Worm (Caenorhabditis elegans) whole organism, L4 larva: ENCODE data around the gene pwp-1.

Experiments
- D1046.2 ChIP-seq: fragments of 200-800 bp; sonication (Bioruptor generic); IDR thresholded peaks from 2 replicates; pipeline ENCODE4 v1.3.6; 2022; ENCODE audit warnings: missing genetic modification characterization, missing compliant biosample characterization
- F10B5.3 ChIP-seq: sonication (generic microtip); optimal IDR thresholded peaks from 2 replicates; lab custom pipeline; 2016; ENCODE audit warnings: mild to moderate bottlenecking, missing genetic modification characterization, missing compliant biosample characterization
- F37D6.2 ChIP-seq: sonication (generic microtip); optimal IDR thresholded peaks from 2 replicates; lab custom pipeline; 2016; ENCODE audit warnings: mild to moderate bottlenecking, missing genetic modification characterization, missing compliant biosample characterization
- R02D3.7 ChIP-seq: fragments of 150-350 bp; sonication (generic microtip); optimal IDR thresholded peaks from 3 replicates; lab custom pipeline; 2014; ENCODE audit warnings: missing biosample characterization, missing genetic modification characterization
- T26A8.4 ChIP-seq: fragments of 200-800 bp; sonication (Bioruptor generic); IDR thresholded peaks from 2 replicates; pipeline ENCODE4 v1.3.6; 2022; ENCODE audit warnings: missing genetic modification characterization, missing compliant biosample characterization
- Y105C5A.15 ChIP-seq: fragments of 200-800 bp; sonication (Bioruptor generic); IDR thresholded peaks from 2 replicates; pipeline ENCODE4 v1.3.6; 2022; ENCODE audit warnings: missing genetic modification characterization, missing compliant biosample characterization
- Y48G9A.11 ChIP-seq: fragments of 200-800 bp; sonication (Bioruptor generic); IDR thresholded peaks from 2 replicates; pipeline ENCODE4 v1.3.6; 2022; ENCODE audit warnings: missing genetic modification reagents, missing genetic modification characterization, missing compliant biosample characterization
- Y5F2A.4 ChIP-seq: fragments of 200-800 bp; sonication (Bioruptor generic); optimal IDR thresholded peaks from 2 replicates; lab custom pipeline; 2018; ENCODE audit warnings: mild to moderate bottlenecking, missing genetic modification characterization, missing compliant biosample characterization
- Y75B8A.6 ChIP-seq: fragments of 200-800 bp; sonication (Bioruptor generic); IDR thresholded peaks from 2 replicates; pipeline ENCODE4 v1.3.6; 2022; ENCODE audit warnings: missing genetic modification reagents, missing genetic modification characterization, missing compliant biosample characterization
- ZK546.5 ChIP-seq, 2 experiments: sonication (generic microtip); optimal IDR thresholded peaks; 2 replicates each; lab custom pipeline; 2017; ENCODE audit warnings: missing biosample characterization in 2 of 2, missing genetic modification characterization in 2 of 2
- aly-2 ChIP-seq: sonication (generic microtip); optimal IDR thresholded peaks from 2 replicates; lab custom pipeline; 2018; ENCODE audit warnings: missing biosample characterization, missing genetic modification characterization
- ama-1 ChIP-seq: fragments of 150-350 bp; optimal IDR thresholded peaks from 2 replicates; lab custom pipeline; 2014; ENCODE audit warnings: inconsistent platforms, mixed read lengths
- ceh-28 ChIP-seq: fragments of 150-350 bp; optimal IDR thresholded peaks from 2 replicates; lab custom pipeline; 2014; ENCODE audit warnings: missing biosample characterization, missing genetic modification reagents, missing genetic modification characterization
- ceh-44 ChIP-seq: fragments of 200-800 bp; sonication (Bioruptor generic); IDR thresholded peaks from 2 replicates; pipeline ENCODE4 v1.3.6; 2022; ENCODE audit warnings: missing genetic modification reagents, missing genetic modification characterization, missing compliant biosample characterization
- ces-1 ChIP-seq: fragments of 150-350 bp; sonication (generic microtip); optimal IDR thresholded peaks from 4 replicates; lab custom pipeline; 2014; ENCODE audit warnings: missing biosample characterization, missing genetic modification reagents, missing genetic modification characterization
- ctbp-1 ChIP-seq: fragments of 200-800 bp; sonication (Bioruptor generic); IDR thresholded peaks from 2 replicates; pipeline ENCODE4 v1.3.6; 2022; ENCODE audit warnings: missing genetic modification reagents, missing genetic modification characterization, missing compliant biosample characterization
- daf-12 ChIP-seq: fragments of 150-350 bp; optimal IDR thresholded peaks from 2 replicates; lab custom pipeline; 2014; ENCODE audit warnings: missing biosample characterization, missing genetic modification reagents, missing genetic modification characterization
- daf-19 ChIP-seq: fragments of 200-800 bp; sonication (Bioruptor generic); conservative IDR thresholded peaks from 2 replicates; pipeline ENCODE4 v1.3.6; 2022; ENCODE audit warnings: missing genetic modification characterization, missing compliant biosample characterization
- dmd-6 ChIP-seq: fragments of 200-800 bp; sonication (Bioruptor generic); IDR thresholded peaks from 2 replicates; pipeline ENCODE4 v1.3.6; 2022; ENCODE audit warnings: missing genetic modification reagents, missing genetic modification characterization, missing compliant biosample characterization
- dpl-1 ChIP-seq: fragments of 150-350 bp; optimal IDR thresholded peaks from 2 replicates; lab custom pipeline; 2014; ENCODE audit warnings: missing biosample characterization, missing genetic modification reagents, missing genetic modification characterization
- duxl-1 ChIP-seq: sonication (generic microtip); optimal IDR thresholded peaks from 2 replicates; lab custom pipeline; 2016; ENCODE audit warnings: mild to moderate bottlenecking, missing genetic modification characterization, moderate library complexity, missing compliant biosample characterization; ENCODE audit not compliant: poor library complexity
- dve-1 ChIP-seq: sonication (generic microtip); optimal IDR thresholded peaks from 2 replicates; lab custom pipeline; 2017; ENCODE audit warnings: antibody characterized with exemption, mild to moderate bottlenecking, missing genetic modification characterization, missing compliant biosample characterization; ENCODE audit not compliant: insufficient read depth
- egl-27 ChIP-seq: sonication (generic microtip); optimal IDR thresholded peaks from 3 replicates; lab custom pipeline; 2017; ENCODE audit warnings: missing biosample characterization, missing genetic modification reagents, missing genetic modification characterization
- gei-8 ChIP-seq: fragments of 200-800 bp; sonication (Bioruptor generic); optimal IDR thresholded peaks from 2 replicates; lab custom pipeline; 2018; ENCODE audit warnings: mild to moderate bottlenecking, missing genetic modification characterization, missing compliant biosample characterization
- hlh-30 ChIP-seq: sonication (generic microtip); optimal IDR thresholded peaks from 2 replicates; lab custom pipeline; 2017; ENCODE audit warnings: antibody characterized with exemption, mild to moderate bottlenecking, missing genetic modification characterization, missing compliant biosample characterization; ENCODE audit not compliant: insufficient read depth
- jun-1 ChIP-seq: fragments of 150-350 bp; optimal IDR thresholded peaks from 2 replicates; lab custom pipeline; 2014; ENCODE audit warnings: missing biosample characterization, missing genetic modification reagents, missing genetic modification characterization
- lim-7 ChIP-seq: fragments of 200-800 bp; sonication (Bioruptor generic); IDR thresholded peaks from 2 replicates; pipeline ENCODE4 v1.3.6; 2022; ENCODE audit warnings: missing genetic modification characterization, missing compliant biosample characterization
- lin-13 ChIP-seq: fragments of 150-350 bp; optimal IDR thresholded peaks from 2 replicates; lab custom pipeline; 2014; ENCODE audit warnings: missing biosample characterization, missing genetic modification reagents, missing genetic modification characterization
- lin-15B ChIP-seq: fragments of 150-350 bp; sonication (generic microtip); optimal IDR thresholded peaks from 3 replicates; lab custom pipeline; 2014; ENCODE audit warnings: missing biosample characterization, missing genetic modification characterization
- lin-29 ChIP-seq: fragments of 200-800 bp; sonication (Bioruptor generic); IDR thresholded peaks from 2 replicates; pipeline ENCODE4 v1.3.6; 2022; ENCODE audit warnings: missing genetic modification reagents, missing genetic modification characterization, missing compliant biosample characterization
- lin-38 ChIP-seq: fragments of 200-800 bp; sonication (Bioruptor generic); IDR thresholded peaks from 2 replicates; pipeline ENCODE4 v1.3.6; 2022; ENCODE audit warnings: missing genetic modification reagents, missing genetic modification characterization, missing compliant biosample characterization
- lir-3 ChIP-seq: sonication (generic microtip); optimal IDR thresholded peaks from 2 replicates; lab custom pipeline; 2016; ENCODE audit warnings: mild to moderate bottlenecking, missing genetic modification characterization, missing compliant biosample characterization
- lsy-2 ChIP-seq, 2 experiments: fragments of 150-350 bp in 1 of 2; sonication (generic microtip) in 1 of 2; optimal IDR thresholded peaks; 2 replicates each; lab custom pipeline; 2014 to 2017; ENCODE audit warnings: missing biosample characterization in 2 of 2, missing genetic modification characterization in 2 of 2
- madf-5 ChIP-seq, 2 experiments: fragments of 200-800 bp; sonication (Bioruptor generic); IDR thresholded peaks; 2 replicates each; pipeline ENCODE4 v1.3.6; 2022; ENCODE audit warnings: missing compliant biosample characterization in 2 of 2, missing genetic modification characterization in 2 of 2
- madf-9 ChIP-seq: fragments of 200-800 bp; sonication (Bioruptor generic); conservative IDR thresholded peaks from 2 replicates; pipeline ENCODE4 v1.3.6; 2022; ENCODE audit warnings: missing genetic modification reagents, missing genetic modification characterization, missing compliant biosample characterization
- mep-1 ChIP-seq: fragments of 150-350 bp; sonication (generic microtip); optimal IDR thresholded peaks from 3 replicates; lab custom pipeline; 2014; ENCODE audit warnings: missing biosample characterization, missing genetic modification characterization
- mxl-3 ChIP-seq: fragments of 200-800 bp; sonication (Bioruptor generic); optimal IDR thresholded peaks from 2 replicates; lab custom pipeline; 2018; ENCODE audit warnings: mild to moderate bottlenecking, missing genetic modification characterization, missing compliant biosample characterization
- nhr-111 ChIP-seq: fragments of 200-800 bp; sonication (Bioruptor generic); optimal IDR thresholded peaks from 2 replicates; lab custom pipeline; 2018; ENCODE audit warnings: mild to moderate bottlenecking, missing genetic modification characterization, missing compliant biosample characterization
- nhr-28 ChIP-seq: fragments of 150-350 bp; optimal IDR thresholded peaks from 2 replicates; lab custom pipeline; 2014; ENCODE audit warnings: missing biosample characterization, missing genetic modification characterization
- nhr-41 ChIP-seq: fragments of 200-800 bp; sonication (Bioruptor generic); IDR thresholded peaks from 2 replicates; pipeline ENCODE4 v1.3.6; 2022; ENCODE audit warnings: missing genetic modification reagents, missing genetic modification characterization, missing compliant biosample characterization
- nhr-76 ChIP-seq: fragments of 150-350 bp; optimal IDR thresholded peaks from 2 replicates; lab custom pipeline; 2014; ENCODE audit warnings: missing biosample characterization, missing genetic modification characterization
- saeg-2 ChIP-seq: fragments of 200-800 bp; sonication (Bioruptor generic); IDR thresholded peaks from 2 replicates; pipeline ENCODE4 v1.3.6; 2022; ENCODE audit warnings: missing genetic modification reagents, missing genetic modification characterization, missing compliant biosample characterization
- set-16 ChIP-seq: fragments of 200-800 bp; sonication (Bioruptor generic); IDR thresholded peaks from 2 replicates; pipeline ENCODE4 v1.3.6; 2022; ENCODE audit warnings: missing genetic modification reagents, missing genetic modification characterization, missing compliant biosample characterization
- snpc-1.2 ChIP-seq: fragments of 200-800 bp; sonication (Bioruptor generic); IDR thresholded peaks from 2 replicates; pipeline ENCODE4 v1.3.6; 2022; ENCODE audit warnings: missing genetic modification reagents, missing genetic modification characterization, missing compliant biosample characterization
- snpc-4 ChIP-seq: fragments of 150-350 bp; optimal IDR thresholded peaks from 2 replicates; lab custom pipeline; 2014; ENCODE audit warnings: missing biosample characterization, missing genetic modification characterization
- tra-1 ChIP-seq: fragments of 200-800 bp; sonication (Bioruptor generic); IDR thresholded peaks from 2 replicates; pipeline ENCODE4 v1.3.6; 2022; ENCODE audit warnings: missing genetic modification reagents, missing genetic modification characterization, missing compliant biosample characterization
- vab-7 ChIP-seq: fragments of 200-800 bp; sonication (Bioruptor generic); IDR thresholded peaks from 2 replicates; pipeline ENCODE4 v1.3.6; 2022; ENCODE audit warnings: missing genetic modification reagents, missing genetic modification characterization, missing compliant biosample characterization
- zag-1 ChIP-seq: fragments of 150-350 bp; optimal IDR thresholded peaks from 2 replicates; lab custom pipeline; 2014; ENCODE audit warnings: missing biosample characterization, missing genetic modification characterization
- zfp-2 ChIP-seq: sonication (generic microtip); optimal IDR thresholded peaks from 2 replicates; lab custom pipeline; 2016; ENCODE audit warnings: mild to moderate bottlenecking, missing genetic modification characterization, missing compliant biosample characterization
- zip-2 ChIP-seq: fragments of 150-350 bp; optimal IDR thresholded peaks from 2 replicates; lab custom pipeline; 2014; ENCODE audit warnings: missing biosample characterization, missing genetic modification characterization

Gene pwp-1

DNA sequence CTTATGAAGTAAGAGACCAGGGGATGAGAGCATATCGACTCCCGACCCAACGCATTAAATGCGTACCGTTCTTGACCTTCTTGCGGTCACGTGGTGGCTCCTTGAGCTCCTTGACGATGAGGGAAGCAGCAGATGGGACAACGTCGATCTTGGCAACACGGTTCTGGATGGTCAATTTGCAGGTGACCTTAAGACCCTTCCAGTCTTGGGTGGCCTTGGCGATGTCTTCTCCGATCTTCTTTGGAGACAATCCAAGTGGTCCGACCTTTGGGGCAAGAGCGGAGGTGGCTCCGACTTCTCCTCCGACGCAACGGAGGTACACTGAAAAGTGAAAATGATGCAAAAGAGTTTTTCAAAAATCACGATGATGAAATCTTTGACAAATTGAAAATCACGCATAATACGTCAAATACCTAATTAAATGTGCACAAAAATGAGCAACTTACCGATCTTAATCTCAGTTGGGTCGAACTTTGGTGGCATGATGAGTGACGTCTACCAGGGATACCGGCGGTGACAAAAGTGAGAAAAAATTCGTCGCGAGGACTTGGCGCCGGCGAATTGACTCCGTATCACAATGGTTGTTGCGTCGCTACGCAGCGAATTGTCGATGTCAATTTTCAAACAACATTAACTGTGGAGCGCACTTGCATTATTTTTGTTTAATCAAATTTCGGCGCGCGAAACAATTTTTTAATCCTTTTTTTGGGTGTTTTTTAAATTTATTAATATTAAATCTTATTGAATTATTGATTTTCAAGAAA is 3.9 kb upstream of the pwp-1 start, which contains the start of gene rpl-12 (continued):
- TF ChIP-seq ces-1 (GFP tag; lab: Kevin White, UChicago) (peak; percentile 97), zag-1 (peak; percentile 58), mep-1 (tag; lab: Kevin White, UChicago) (peak; percentile 99), lin-15B (tag; lab: Kevin White, UChicago) (peak; percentile 97), set-16 (GFP tag; lab: Robert Waterston, UW) (peak; percentile 40), snpc-4 (tag; lab: Kevin White, UChicago) (peak; percentile 23), ceh-28 (tag; lab: Kevin White, UChicago) (peak; percentile 16), ctbp-1 (peak; percentile 96), lin-29 (GFP tag; lab: Robert Waterston, UW) (peak; percentile 95), F10B5.3 (peak; percentile 90), mxl-3 (no peak), Y5F2A.4 (peak; percentile 82), aly-2 (peak; percentile 70), egl-27 (no peak), T26A8.4 (peak; percentile 98), jun-1 (peak; percentile 93), lin-38 (GFP tag; lab: Robert Waterston, UW) (peak; percentile 100), nhr-76 (tag; lab: Kevin White, UChicago) (peak; percentile 59), Y105C5A.15 (GFP tag; lab: Robert Waterston, UW) (no peak), daf-19 (GFP tag; lab: Robert Waterston, UW) (peak; percentile 93), nhr-41 (GFP tag; lab: Robert Waterston, UW) (peak; percentile 71), lsy-2 (tag; optimal IDR thresholded peaks at IDR 0.05; lab: Kevin White, UChicago) (peak; percentile 93 to 98), dve-1 (tag; lab: Kevin White, UChicago) (peak; percentile 100), dpl-1 (GFP tag; lab: Kevin White, UChicago) (peak; percentile 98), lim-7 (GFP tag; lab: Robert Waterston, UW) (peak; percentile 54; the same call in 1 of the 2 replicates), Y48G9A.11 (GFP tag; lab: Robert Waterston, UW) (peak; percentile 87), zfp-2 (tag; lab: Kevin White, UChicago) (peak; percentile 99), F37D6.2 (tag; lab: Kevin White, UChicago) (peak; percentile 96), lir-3 (tag; lab: Kevin White, UChicago) (peak; percentile 41), tra-1 (peak; percentile 98), dmd-6 (peak; percentile 99), ceh-44 (peak; percentile 81; the same call in 1 of the 2 replicates), ZK546.5 (tag; optimal IDR thresholded peaks at IDR 0.05; lab: Kevin White, UChicago) (peak in 1 of 2 experiments; percentile 88), D1046.2 (GFP tag; lab: Robert Waterston, UW) (peak; percentile 96), zip-2 (tag; lab: Kevin White, UChicago) (peak; percentile 88), daf-12 (tag; lab: Kevin White, UChicago) (no peak), hlh-30 (tag; lab: Kevin White, UChicago) (peak; percentile 97), Y75B8A.6 (GFP tag; lab: Robert Waterston, UW) (peak; percentile 97), ama-1 (peak; percentile 93), R02D3.7 (tag; lab: Kevin White, UChicago) (no peak), lin-13 (GFP tag; lab: Kevin White, UChicago) (peak; percentile 97), madf-5 (GFP tag; IDR thresholded peaks at IDR 0.05; lab: Robert Waterston, UW) (peak; percentile 54 to 83; a peak in 3 of 4 replicates), nhr-111 (no peak), gei-8 (GFP tag; lab: Kevin White, UChicago) (peak; percentile 23), madf-9 (peak; percentile 97), snpc-1.2 (GFP tag; lab: Robert Waterston, UW) (peak; percentile 74), vab-7 (GFP tag; lab: Robert Waterston, UW) (peak; percentile 97), duxl-1 (tag; lab: Kevin White, UChicago) (peak; percentile 93), saeg-2 (GFP tag; lab: Robert Waterston, UW) (peak; percentile 94), nhr-28 (peak; percentile 96)
